Fruit fly (Drosophila melanogaster): ENCODE measurements around the gene JIL-1.

The JIL-1 gene

DNA sequence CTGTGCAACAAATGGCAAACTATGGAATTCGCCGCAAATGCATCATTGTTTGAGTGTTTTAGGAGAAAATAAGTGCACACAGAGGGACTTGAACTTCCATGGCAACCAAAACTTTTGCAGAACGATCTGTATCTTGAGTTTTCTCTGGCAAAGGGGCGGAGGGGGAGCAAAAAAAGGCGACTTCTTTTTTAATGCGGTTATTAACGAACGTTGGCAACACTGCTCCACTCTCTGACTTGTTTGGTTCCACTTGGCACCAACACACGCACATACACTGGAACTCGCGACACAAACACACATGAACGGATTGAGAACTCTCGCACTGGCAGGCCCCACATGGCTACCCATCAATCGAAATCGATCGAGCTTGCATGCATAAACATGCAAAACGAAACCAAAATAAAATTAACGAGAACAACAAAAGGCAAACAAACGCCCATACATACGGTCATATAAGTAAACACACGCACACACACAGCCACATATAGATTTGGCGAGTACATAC lies 26.5 kb upstream of the JIL-1 start:
- TF ChIP-seq Hr83 (GFP tag; optimal IDR thresholded peaks at IDR 0.05; ENCODE audit: poor library complexity, severe bottlenecking) (no peak), jim (GFP tag; optimal IDR thresholded peaks at IDR 0.05) (peak; percentile 42), HLH106 (tag; optimal IDR thresholded peaks at IDR 0.05) (peak; percentile 30), N (GFP tag; optimal IDR thresholded peaks at IDR 0.05) (no peak), psq (GFP tag; optimal IDR thresholded peaks at IDR 0.05) (peak; percentile 41), Abd-B (GFP tag; optimal IDR thresholded peaks at IDR 0.05) (no peak), ey (GFP tag; optimal IDR thresholded peaks at IDR 0.05) (peak; percentile 18), dmrt93B (GFP tag; optimal IDR thresholded peaks at IDR 0.05) (peak; percentile 6)

DNA sequence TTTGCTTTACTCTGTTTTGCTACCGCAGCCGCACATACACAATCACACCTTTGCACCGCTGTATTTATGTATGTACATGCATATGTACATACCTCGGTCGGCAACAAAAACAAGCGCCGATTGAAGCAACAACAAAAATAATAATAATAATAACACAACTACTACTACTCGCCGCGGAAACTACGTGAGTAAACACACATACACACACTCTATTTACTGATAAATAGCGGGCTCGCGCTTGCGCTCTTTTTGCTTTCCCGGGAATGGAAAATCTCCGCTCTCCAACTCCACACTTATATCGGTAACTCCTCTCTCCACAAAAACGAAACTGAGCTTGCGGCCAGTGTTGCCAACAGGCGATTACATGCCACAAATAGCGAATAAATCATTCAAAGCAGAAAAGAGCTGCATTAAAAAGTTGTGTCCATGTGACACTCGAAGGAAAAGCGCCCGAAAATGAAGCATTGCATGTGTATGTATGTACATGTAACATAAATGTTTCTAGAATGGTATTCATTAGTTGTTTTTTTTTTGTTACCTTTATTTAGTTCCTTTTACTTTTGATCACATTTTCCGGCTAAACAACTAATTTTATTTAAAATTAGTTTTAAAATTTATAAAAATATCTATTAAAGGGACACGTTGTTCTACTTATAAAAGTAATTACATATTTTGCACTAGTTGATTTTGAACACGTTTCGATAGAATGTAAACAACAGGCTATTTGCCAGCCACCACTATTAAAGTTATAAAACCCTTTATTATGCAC lies 25.8 kb upstream of the JIL-1 start:
- TF ChIP-seq Dif (GFP tag; optimal IDR thresholded peaks at IDR 0.05; ENCODE audit: partially characterized antibody) (peak; percentile 69), Myc (optimal IDR thresholded peaks at IDR 0.05) (no peak), Dfd (GFP tag; optimal IDR thresholded peaks at IDR 0.05) (no peak), Hnf4 (GFP tag; optimal IDR thresholded peaks at IDR 0.05) (peak; percentile 11), jim (GFP tag; optimal IDR thresholded peaks at IDR 0.05) (no peak), Jra (GFP tag; optimal IDR thresholded peaks at IDR 0.05) (peak; percentile 6), sage (GFP tag; optimal IDR thresholded peaks at IDR 0.05) (peak; percentile 33), Vsx2 (GFP tag; optimal IDR thresholded peaks at IDR 0.05; ENCODE audit: partially characterized antibody) (no peak), fru (GFP tag; optimal IDR thresholded peaks at IDR 0.05) (no peak), lola (GFP tag; optimal IDR thresholded peaks at IDR 0.05) (no peak), Abd-B (GFP tag; optimal IDR thresholded peaks at IDR 0.05) (no peak), CG9705 (GFP tag; optimal IDR thresholded peaks at IDR 0.05) (peak; percentile 23), Mio (GFP tag; optimal IDR thresholded peaks at IDR 0.05) (no peak), sv (GFP tag; optimal IDR thresholded peaks at IDR 0.05) (peak; percentile 34), HLH106 (tag; optimal IDR thresholded peaks at IDR 0.05) (no peak), h (GFP tag; optimal IDR thresholded peaks at IDR 0.05) (peak; percentile 43), foxo (GFP tag; optimal IDR thresholded peaks at IDR 0.05) (peak in 1 of 2 experiments; percentile 25), ey (GFP tag; optimal IDR thresholded peaks at IDR 0.05) (no peak), Rel (GFP tag; optimal IDR thresholded peaks at IDR 0.05) (no peak), Rel (tag; optimal IDR thresholded peaks at IDR 0.05) (no peak), rgr (GFP tag; optimal IDR thresholded peaks at IDR 0.05) (peak; percentile 27), dl (GFP tag; optimal IDR thresholded peaks at IDR 0.05; ENCODE audit: insufficient read depth in 1 of 2, partially characterized antibody in 2 of 2) (peak in 1 of 2 experiments; percentile 51), OdsH (GFP tag; optimal IDR thresholded peaks at IDR 0.05) (peak; percentile 28), Hr78 (GFP tag; optimal IDR thresholded peaks at IDR 0.05) (no peak), dsf (GFP tag; optimal IDR thresholded peaks at IDR 0.05; ENCODE audit: borderline replicate concordance) (no peak), usp (GFP tag; optimal IDR thresholded peaks at IDR 0.05) (no peak), GATAd (GFP tag; optimal IDR thresholded peaks at IDR 0.05) (no peak), pan (optimal IDR thresholded peaks at IDR 0.05) (no peak), Sp1 (GFP tag; optimal IDR thresholded peaks at IDR 0.05) (peak; percentile 16), psq (GFP tag; optimal IDR thresholded peaks at IDR 0.05) (peak; percentile 46), N (GFP tag; optimal IDR thresholded peaks at IDR 0.05) (no peak), woc (GFP tag; optimal IDR thresholded peaks at IDR 0.05) (no peak), CrebA (GFP tag; optimal IDR thresholded peaks at IDR 0.05; ENCODE audit: borderline replicate concordance) (no peak), Hr83 (GFP tag; optimal IDR thresholded peaks at IDR 0.05; ENCODE audit: poor library complexity, severe bottlenecking) (peak; percentile 1), brk (GFP tag; optimal IDR thresholded peaks at IDR 0.05) (no peak), CG32264 (GFP tag; optimal IDR thresholded peaks at IDR 0.05) (no peak), tai (GFP tag; optimal IDR thresholded peaks at IDR 0.05) (no peak), br (GFP tag; optimal IDR thresholded peaks at IDR 0.05) (no peak), dmrt93B (GFP tag; optimal IDR thresholded peaks at IDR 0.05) (no peak)
